Worm (Caenorhabditis elegans): ENCODE measurements around the gene gana-1.
"Not testable (repeated sequence)": the region's sequence is repeated elsewhere in the genome, so short reads cannot be mapped to it uniquely, and the experiment has no call there.

Gene gana-1

DNA sequence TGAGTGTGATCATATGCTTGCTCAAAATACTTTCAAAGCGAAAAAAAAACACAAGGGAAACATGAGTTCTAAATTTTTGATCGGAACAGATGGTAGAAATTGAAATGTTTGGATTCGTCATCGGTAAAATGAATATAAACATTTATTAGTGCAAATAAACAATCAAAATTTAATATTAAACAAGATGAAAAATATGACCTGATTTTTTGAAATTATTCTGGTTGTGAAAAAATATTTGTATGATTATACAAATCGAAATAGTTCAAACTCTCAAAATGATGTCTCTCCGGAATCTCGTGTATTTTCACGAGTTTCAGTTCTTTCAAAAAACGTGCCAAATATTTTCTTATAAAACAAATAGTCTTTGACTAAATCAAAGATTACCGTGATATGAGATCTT is 33.3 kb downstream of the gana-1 start, which contains the start of gene C13C4.7:
Gene C13C4.7 (minus strand): TSS at position 101 of the 400 bp plus-strand sequence.
- TF ChIP-seq dmd-4 (tag; optimal IDR thresholded peaks at IDR 0.05; ENCODE audit: borderline replicate concordance), result no peak

DNA sequence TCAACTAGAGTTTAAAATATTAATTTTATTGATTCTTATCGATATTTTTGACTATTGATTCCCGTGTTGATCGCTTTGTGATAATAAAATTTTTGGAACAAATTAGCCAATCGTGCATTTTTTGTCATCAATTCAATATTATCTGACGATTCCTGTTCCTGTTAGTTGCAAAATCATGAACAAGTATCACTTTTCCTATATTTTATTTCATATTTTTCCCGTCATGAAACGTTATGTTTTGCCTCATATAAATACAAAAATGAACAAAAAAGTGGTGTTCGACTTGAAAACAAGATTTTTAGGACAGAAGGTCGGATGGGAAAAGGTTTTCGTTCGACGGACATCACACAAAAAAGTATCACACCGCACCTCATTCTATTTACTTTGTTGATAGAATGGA is 34.2 kb downstream of the gana-1 start, which contains the start of gene C13C4.6:
Gene C13C4.6 (plus strand): TSS at position 301 of the 400 bp plus-strand sequence.
- TF ChIP-seq lin-11 (tag; optimal IDR thresholded peaks at IDR 0.05) (no peak), pax-1 (tag; optimal IDR thresholded peaks at IDR 0.05) (no peak), F13H6.1 (tag; optimal IDR thresholded peaks at IDR 0.05) (no peak), ceh-2 (tag; optimal IDR thresholded peaks at IDR 0.05) (no peak), pqm-1 (tag; optimal IDR thresholded peaks at IDR 0.05) (no peak), hlh-30 (tag; optimal IDR thresholded peaks at IDR 0.05; ENCODE audit: insufficient read depth) (no peak), ahr-1 (tag; optimal IDR thresholded peaks at IDR 0.05) (no peak), Y22D7AL.16 (tag; optimal IDR thresholded peaks at IDR 0.05) (no peak)

- not testable (repeated sequence) for TF ChIP-seq nhr-11, pros-1, tbx-7 (tag; optimal IDR thresholded peaks at IDR 0.05)
Measured at ce11 chrV:12130688-12131087, 43.7 kb downstream of the gana-1 start, which contains the start of gene C27A7.6. C27A7.6 (minus strand) TSS chrV:12130788.

ce11 chrV:12131157-12131556 is 44.1 kb downstream of the gana-1 start, which contains the start of gene enpp-1:
enpp-1 (plus strand) TSS chrV:12131457.
- not testable (repeated sequence) for TF ChIP-seq Y22D7AL.16 (tag; optimal IDR thresholded peaks at IDR 0.05); sox-4 (tag; optimal IDR thresholded peaks at IDR 0.05); K09A11.1 (tag; optimal IDR thresholded peaks at IDR 0.05; ENCODE audit: insufficient read depth)

DNA sequence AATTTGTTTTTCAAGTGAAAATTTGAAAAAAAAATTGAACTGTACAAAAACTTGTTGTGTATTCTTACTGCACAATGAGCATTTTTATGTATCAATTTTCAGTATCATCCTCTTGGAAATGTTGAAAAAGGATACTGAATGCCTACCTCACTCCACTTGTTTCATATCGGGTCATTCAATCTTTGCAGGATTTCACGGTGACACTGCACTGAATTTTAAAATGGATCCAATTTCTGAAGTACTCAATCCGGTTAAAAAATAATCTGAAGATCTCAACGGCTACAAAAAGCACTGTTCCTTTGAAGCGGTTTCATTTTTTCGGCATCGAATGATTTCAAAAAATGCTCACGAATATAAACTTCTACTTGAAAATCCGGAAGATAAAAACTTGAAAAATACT is 50.9 kb downstream of the gana-1 start:
- TF ChIP-seq nhr-11 (tag; optimal IDR thresholded peaks at IDR 0.05) (no peak), odd-2 (tag; optimal IDR thresholded peaks at IDR 0.05) (no peak), T23F11.4 (GFP tag; optimal IDR thresholded peaks at IDR 0.05) (no peak), ceh-14 (tag; optimal IDR thresholded peaks at IDR 0.05) (no peak), sox-2 (GFP tag; IDR thresholded peaks at IDR 0.05) (no peak), ceh-6 (GFP tag; optimal IDR thresholded peaks at IDR 0.05) (no peak), hlh-15 (tag; optimal IDR thresholded peaks at IDR 0.05) (no peak), dve-1 (tag; optimal IDR thresholded peaks at IDR 0.05) (no peak), fax-1 (tag; optimal IDR thresholded peaks at IDR 0.05) (no peak), ceh-48 (tag; optimal IDR thresholded peaks at IDR 0.05) (no peak), unc-86 (tag; optimal IDR thresholded peaks at IDR 0.05) (no peak), sdc-2 (tag; optimal IDR thresholded peaks at IDR 0.05) (no peak), ceh-31 (tag; optimal IDR thresholded peaks at IDR 0.05) (no peak), pag-3 (tag; optimal IDR thresholded peaks at IDR 0.05; ENCODE audit: borderline replicate concordance) (no peak), eyg-1 (tag; optimal IDR thresholded peaks at IDR 0.05) (no peak)
